Worm (Caenorhabditis elegans): Measurements from ENCODE around the gene vps-33.2.

- peak in 1 of 2 experiments; percentile 61 for TF ChIP-seq lsy-2 (tag; optimal IDR thresholded peaks at IDR 0.05)
- no peak for TF ChIP-seq unc-55 (GFP tag; optimal IDR thresholded peaks at IDR 0.05)
Observed at ce11 chrII:6609315-6609842, 8.4 kb downstream of the vps-33.2 start, which contains the start of gene epg-5.

Measured in whole organism, L2 larva.